Fruit fly (Drosophila melanogaster) whole organism, embryonic: ENCODE results near the gene CG15333.

Source experiments
- Awh ChIP-seq: fragments of 200-800 bp; sonication (Bioruptor generic); IDR thresholded peaks from 2 replicates; pipeline ENCODE4, ENCODE4 v1.3.6; 2022; ENCODE audit warnings: missing biosample characterization, missing genetic modification characterization
- CG10274 ChIP-seq: fragments of 200-800 bp; sonication (Bioruptor generic); optimal IDR thresholded peaks from 3 replicates; lab custom pipeline; 2017; ENCODE audit warnings: missing biosample characterization, mild to moderate bottlenecking, missing genetic modification characterization
- CG10366 ChIP-seq: fragments of 200-800 bp; sonication (Bioruptor generic); IDR thresholded peaks from 2 replicates; pipeline ENCODE4 v1.3.6; 2022; ENCODE audit warnings: missing biosample characterization, missing genetic modification characterization
- CG1233 ChIP-seq: fragments of 200-800 bp; sonication (Bioruptor generic); optimal IDR thresholded peaks from 4 replicates; lab custom pipeline; 2018; ENCODE audit warnings: missing biosample characterization, mild to moderate bottlenecking, missing genetic modification characterization
- CG12744 ChIP-seq: fragments of 200-800 bp; sonication (Bioruptor generic); optimal IDR thresholded peaks from 2 replicates; lab custom pipeline; 2016; ENCODE audit warnings: missing biosample characterization, missing genetic modification characterization
- CG15073 ChIP-seq: fragments of 200-800 bp; sonication (Bioruptor generic); optimal IDR thresholded peaks from 2 replicates; lab custom pipeline; 2016; ENCODE audit warnings: missing biosample characterization, missing genetic modification characterization
- CG17568 ChIP-seq: fragments of 200-800 bp; sonication (Bioruptor generic); optimal IDR thresholded peaks from 2 replicates; lab custom pipeline; 2018; ENCODE audit warnings: missing biosample characterization, mild to moderate bottlenecking, missing genetic modification characterization, moderate library complexity
- CG2875 ChIP-seq: fragments of 200-800 bp; sonication (Bioruptor generic); optimal IDR thresholded peaks from 2 replicates; lab custom pipeline; 2017; ENCODE audit warnings: missing biosample characterization, mild to moderate bottlenecking, missing genetic modification characterization, missing genetic modification reagents
- CG9817 ChIP-seq: fragments of 200-800 bp; sonication (Bioruptor generic); optimal IDR thresholded peaks from 2 replicates; lab custom pipeline; 2018; ENCODE audit warnings: missing biosample characterization, mild to moderate bottlenecking, missing genetic modification characterization, moderate library complexity
- Dbx ChIP-seq: fragments of 200-800 bp; sonication (Bioruptor generic); IDR thresholded peaks from 3 replicates; pipeline ENCODE4 v1.3.6; 2022; ENCODE audit warnings: missing biosample characterization, missing genetic modification characterization
- Sin3A ChIP-seq: fragments of >200 bp; optimal IDR thresholded peaks from 2 replicates; lab custom pipeline; 2018
- exex ChIP-seq: fragments of 200-800 bp; sonication (Bioruptor generic); optimal IDR thresholded peaks from 4 replicates; lab custom pipeline; 2018; ENCODE audit warnings: missing biosample characterization, mild to moderate bottlenecking, missing genetic modification characterization, moderate library complexity
- pfk ChIP-seq: fragments of 200-800 bp; sonication (Bioruptor generic); optimal IDR thresholded peaks from 2 replicates; lab custom pipeline; 2018; ENCODE audit warnings: missing biosample characterization, mild to moderate bottlenecking, missing genetic modification characterization, moderate library complexity
- usp ChIP-seq: fragments of >200 bp; optimal IDR thresholded peaks from 2 replicates; lab custom pipeline; 2017; ENCODE audit warnings: missing biosample characterization, missing genetic modification characterization

- TF ChIP-seq exex (tag; lab: Kevin White, UChicago) (no peak), CG10366 (GFP tag; lab: Robert Waterston, UW) (no peak), CG15073 (GFP tag; lab: Kevin White, UChicago) (no peak), CG10274 (no peak), usp (GFP tag; lab: Kevin White, UChicago) (no peak), Dbx (GFP tag; lab: Robert Waterston, UW) (no peak), Sin3A (no peak), CG2875 (GFP tag; lab: Kevin White, UChicago) (no peak), CG12744 (GFP tag; lab: Kevin White, UChicago) (no peak), CG9817 (tag; lab: Kevin White, UChicago) (no peak), CG17568 (GFP tag; lab: Kevin White, UChicago) (no peak), Awh (GFP tag; lab: Robert Waterston, UW) (no peak), pfk (no peak), CG1233 (GFP tag; lab: Kevin White, UChicago) (no peak)
These were observed 40.4 kb downstream of the CG15333 start for dm6 chrX:7980786-7981185.
